Fruit fly (Drosophila melanogaster) whole organism, embryonic: ENCODE data around the gene CG12768.

ENCODE experiments used
- BEAF-32 ChIP-seq: fragments of 200-800 bp; sonication (Bioruptor generic); optimal IDR thresholded peaks from 3 replicates; lab custom pipeline; 2017; ENCODE audit warnings: missing biosample characterization, missing genetic modification characterization, mild to moderate bottlenecking, moderate library complexity, missing genetic modification reagents
- CG10321 ChIP-seq: fragments of 200-800 bp; sonication (Bioruptor generic); IDR thresholded peaks from 2 replicates; pipeline ENCODE4 v1.3.6; 2022; ENCODE audit warnings: missing biosample characterization, missing genetic modification characterization
- CG12071 ChIP-seq: fragments of 200-800 bp; sonication (Bioruptor generic); optimal IDR thresholded peaks from 3 replicates; lab custom pipeline; 2018; ENCODE audit warnings: missing biosample characterization, mild to moderate bottlenecking, missing genetic modification characterization
- CG13123 ChIP-seq: fragments of 200-800 bp; sonication (Bioruptor generic); optimal IDR thresholded peaks from 2 replicates; lab custom pipeline; 2016; ENCODE audit warnings: missing biosample characterization, missing genetic modification characterization
- CG15073 ChIP-seq: fragments of 200-800 bp; sonication (Bioruptor generic); optimal IDR thresholded peaks from 2 replicates; lab custom pipeline; 2016; ENCODE audit warnings: missing biosample characterization, missing genetic modification characterization
- CG1529 ChIP-seq: fragments of 200-800 bp; sonication (Bioruptor generic); optimal IDR thresholded peaks from 3 replicates; lab custom pipeline; 2018; ENCODE audit warnings: missing biosample characterization, missing genetic modification characterization
- CG18476 ChIP-seq: fragments of 200-800 bp; sonication (Bioruptor generic); optimal IDR thresholded peaks from 2 replicates; lab custom pipeline; 2016; ENCODE audit warnings: missing biosample characterization, mild to moderate bottlenecking, missing genetic modification characterization
- CG2678 ChIP-seq: fragments of 200-800 bp; sonication (Bioruptor generic); optimal IDR thresholded peaks from 3 replicates; lab custom pipeline; 2019; ENCODE audit warnings: missing biosample characterization, mild to moderate bottlenecking, missing genetic modification characterization, moderate library complexity
- CG32532 ChIP-seq: fragments of 200-800 bp; sonication (Bioruptor generic); IDR thresholded peaks from 2 replicates; pipeline ENCODE4 v1.3.6; 2022; ENCODE audit warnings: missing biosample characterization, missing genetic modification characterization
- CG3838 ChIP-seq: fragments of 200-800 bp; sonication (Bioruptor generic); optimal IDR thresholded peaks from 3 replicates; lab custom pipeline; 2016; ENCODE audit warnings: missing biosample characterization, missing genetic modification characterization
- CG4820 ChIP-seq: fragments of 200-800 bp; sonication (Bioruptor generic); optimal IDR thresholded peaks from 3 replicates; lab custom pipeline; 2016; ENCODE audit warnings: missing biosample characterization, missing genetic modification characterization
- CG4854 ChIP-seq: fragments of 200-800 bp; sonication (Bioruptor generic); optimal IDR thresholded peaks from 2 replicates; lab custom pipeline; 2016; ENCODE audit warnings: missing biosample characterization, missing genetic modification characterization, inconsistent platforms
- CG5180 ChIP-seq: fragments of 200-800 bp; sonication (Bioruptor generic); optimal IDR thresholded peaks from 3 replicates; lab custom pipeline; 2017; ENCODE audit warnings: missing biosample characterization, missing genetic modification characterization, mild to moderate bottlenecking, moderate library complexity, missing genetic modification reagents
- CG7745 ChIP-seq: fragments of 200-800 bp; sonication (Bioruptor generic); optimal IDR thresholded peaks from 2 replicates; lab custom pipeline; 2018; ENCODE audit warnings: missing biosample characterization, mild to moderate bottlenecking, missing genetic modification characterization, moderate library complexity
- CG9609 ChIP-seq: fragments of 200-800 bp; sonication (Bioruptor generic); optimal IDR thresholded peaks from 3 replicates; lab custom pipeline; 2016; ENCODE audit warnings: missing biosample characterization, missing genetic modification characterization
- Dek ChIP-seq: fragments of 200-800 bp; sonication (Bioruptor generic); optimal IDR thresholded peaks from 3 replicates; lab custom pipeline; 2019; ENCODE audit warnings: missing biosample characterization, mild to moderate bottlenecking, missing genetic modification characterization, moderate library complexity
- Drgx ChIP-seq: fragments of 200-800 bp; sonication (Bioruptor generic); IDR thresholded peaks from 2 replicates; pipeline ENCODE4 v1.3.6; 2022; ENCODE audit warnings: missing biosample characterization, missing genetic modification characterization
- ERR ChIP-seq: fragments of 200-800 bp; sonication (Bioruptor generic); optimal IDR thresholded peaks from 2 replicates; lab custom pipeline; 2016; ENCODE audit warnings: missing biosample characterization, missing genetic modification characterization
- HmgZ ChIP-seq: fragments of 200-800 bp; sonication (Bioruptor generic); optimal IDR thresholded peaks from 2 replicates; lab custom pipeline; 2018; ENCODE audit warnings: missing biosample characterization, mild to moderate bottlenecking, missing genetic modification characterization
- Hmr ChIP-seq: fragments of 200-800 bp; sonication (Bioruptor generic); optimal IDR thresholded peaks from 3 replicates; lab custom pipeline; 2017; ENCODE audit warnings: mild to moderate bottlenecking, missing biosample characterization, missing genetic modification reagents, missing genetic modification characterization
- Hr78 ChIP-seq, 2 experiments: fragments of 200-800 bp in 1 of 2; fragments of >200 bp in 1 of 2; sonication (Bioruptor generic) in 1 of 2; optimal IDR thresholded peaks; 2 replicates each; lab custom pipeline; 2017 to 2019; ENCODE audit warnings: missing biosample characterization in 2 of 2, missing genetic modification characterization in 2 of 2, mild to moderate bottlenecking in 1 of 2, moderate library complexity in 1 of 2
- Lpt ChIP-seq: fragments of >200 bp; optimal IDR thresholded peaks from 2 replicates; lab custom pipeline; 2018; ENCODE audit warnings: missing biosample characterization, missing genetic modification characterization
- MBD-R2 ChIP-seq: fragments of 200-800 bp; sonication (Bioruptor generic); IDR thresholded peaks from 2 replicates; pipeline ENCODE4 v1.3.6; 2022; ENCODE audit warnings: missing biosample characterization, missing genetic modification characterization
- MESR4 ChIP-seq: fragments of 200-800 bp; sonication (Bioruptor generic); optimal IDR thresholded peaks from 2 replicates; lab custom pipeline; 2018; ENCODE audit warnings: missing biosample characterization, mild to moderate bottlenecking, missing genetic modification characterization, moderate library complexity
- NFAT ChIP-seq: fragments of 200-800 bp; sonication (Bioruptor generic); IDR thresholded peaks from 2 replicates; pipeline ENCODE4 v1.3.6; 2022; ENCODE audit warnings: missing biosample characterization, missing genetic modification characterization
- Sin3A ChIP-seq: fragments of >200 bp; optimal IDR thresholded peaks from 2 replicates; lab custom pipeline; 2018
- Xbp1 ChIP-seq: fragments of 200-800 bp; sonication (Bioruptor generic); optimal IDR thresholded peaks from 3 replicates; lab custom pipeline; 2016; ENCODE audit warnings: missing biosample characterization, mild to moderate bottlenecking, missing genetic modification characterization
- amos ChIP-seq: fragments of 200-800 bp; sonication (Bioruptor generic); IDR thresholded peaks from 2 replicates; pipeline ENCODE4 v1.3.6; 2022; ENCODE audit warnings: missing biosample characterization, missing genetic modification characterization; ENCODE audit not compliant: partially characterized antibody
- ara ChIP-seq: fragments of 200-800 bp; sonication (Bioruptor generic); IDR thresholded peaks from 2 replicates; pipeline ENCODE4 v1.3.6; 2022; ENCODE audit warnings: missing biosample characterization, missing genetic modification characterization
- ato ChIP-seq: fragments of 200-800 bp; sonication (Bioruptor generic); IDR thresholded peaks from 2 replicates; pipeline ENCODE4 v1.3.6; 2022; ENCODE audit warnings: missing biosample characterization, missing genetic modification characterization; ENCODE audit not compliant: partially characterized antibody
- chn ChIP-seq: fragments of 200-800 bp; sonication (Bioruptor generic); optimal IDR thresholded peaks from 2 replicates; lab custom pipeline; 2016; ENCODE audit warnings: missing biosample characterization, missing genetic modification characterization
- en ChIP-seq: fragments of 200-800 bp; sonication (Bioruptor generic); optimal IDR thresholded peaks from 2 replicates; lab custom pipeline; 2016; ENCODE audit warnings: missing biosample characterization, missing genetic modification characterization
- fd96Cb ChIP-seq: fragments of 200-800 bp; sonication (Bioruptor generic); optimal IDR thresholded peaks from 2 replicates; lab custom pipeline; 2018; ENCODE audit warnings: missing biosample characterization, mild to moderate bottlenecking, missing genetic modification characterization, moderate library complexity
- gce ChIP-seq: fragments of 200-800 bp; sonication (Bioruptor generic); IDR thresholded peaks from 3 replicates; pipeline ENCODE4 v1.3.6; 2022; ENCODE audit warnings: missing biosample characterization, missing genetic modification characterization
- gcm2 ChIP-seq: fragments of 200-800 bp; sonication (Bioruptor generic); optimal IDR thresholded peaks from 2 replicates; lab custom pipeline; 2016; ENCODE audit warnings: missing biosample characterization, missing genetic modification characterization
- gro ChIP-seq: fragments of 200-800 bp; sonication (Bioruptor generic); optimal IDR thresholded peaks from 2 replicates; lab custom pipeline; 2016; ENCODE audit warnings: missing biosample characterization, missing genetic modification characterization
- gsb ChIP-seq: fragments of 200-800 bp; sonication (Bioruptor generic); IDR thresholded peaks from 2 replicates; pipeline ENCODE4 v1.3.6; 2022; ENCODE audit warnings: missing biosample characterization, missing genetic modification characterization
- her ChIP-seq: fragments of 200-800 bp; sonication (Bioruptor generic); optimal IDR thresholded peaks from 2 replicates; lab custom pipeline; 2016; ENCODE audit warnings: missing biosample characterization, missing genetic modification characterization
- kay ChIP-seq: fragments of 200-800 bp; sonication (Bioruptor generic); optimal IDR thresholded peaks from 2 replicates; lab custom pipeline; 2016; ENCODE audit warnings: missing biosample characterization, missing genetic modification characterization
- klu ChIP-seq: fragments of 200-800 bp; sonication (Bioruptor generic); IDR thresholded peaks from 2 replicates; pipeline ENCODE4 v1.3.6; 2022; ENCODE audit warnings: missing biosample characterization, missing genetic modification characterization
- knrl ChIP-seq: fragments of 200-800 bp; sonication (Bioruptor generic); IDR thresholded peaks from 3 replicates; pipeline ENCODE4 v1.3.6; 2022; ENCODE audit warnings: missing biosample characterization, missing genetic modification characterization; ENCODE audit not compliant: partially characterized antibody
- luna ChIP-seq: fragments of 200-800 bp; sonication (Bioruptor generic); optimal IDR thresholded peaks from 2 replicates; lab custom pipeline; 2016; ENCODE audit warnings: missing biosample characterization, missing genetic modification characterization
- pan ChIP-seq, 4 experiments: fragments of >200 bp in 3 of 4; fragments of 200-800 bp in 1 of 4; sonication (Bioruptor generic) in 1 of 4; optimal IDR thresholded peaks in 3 of 4; IDR thresholded peaks in 1 of 4; 2 replicates each; pipeline versions ENCODE4 v1.3.6 to Lab custom; 2017 to 2022; ENCODE audit warnings: missing biosample characterization in 2 of 4, missing genetic modification characterization in 2 of 4, mixed read lengths in 1 of 4
- pnt ChIP-seq: fragments of 200-800 bp; sonication (Bioruptor generic); optimal IDR thresholded peaks from 3 replicates; lab custom pipeline; 2016; ENCODE audit warnings: missing biosample characterization, missing genetic modification characterization
- pzg ChIP-seq: fragments of 200-800 bp; sonication (Bioruptor generic); optimal IDR thresholded peaks from 3 replicates; lab custom pipeline; 2018; ENCODE audit warnings: missing biosample characterization, mild to moderate bottlenecking, missing genetic modification characterization, moderate library complexity
- seq ChIP-seq: fragments of 200-800 bp; sonication (Bioruptor generic); IDR thresholded peaks from 2 replicates; pipeline ENCODE4 v1.3.6; 2022; ENCODE audit warnings: missing biosample characterization, missing genetic modification characterization
- shn ChIP-seq: fragments of 200-800 bp; sonication (Bioruptor generic); optimal IDR thresholded peaks from 3 replicates; lab custom pipeline; 2016; ENCODE audit warnings: missing biosample characterization, missing genetic modification characterization
- slou ChIP-seq: fragments of 200-800 bp; sonication (Bioruptor generic); optimal IDR thresholded peaks from 3 replicates; lab custom pipeline; 2016; ENCODE audit warnings: missing biosample characterization, missing genetic modification characterization
- zf30C ChIP-seq: fragments of 200-800 bp; sonication (Bioruptor generic); optimal IDR thresholded peaks from 3 replicates; lab custom pipeline; 2018; ENCODE audit warnings: missing biosample characterization, mild to moderate bottlenecking, missing genetic modification characterization

CG12768 gene

DNA sequence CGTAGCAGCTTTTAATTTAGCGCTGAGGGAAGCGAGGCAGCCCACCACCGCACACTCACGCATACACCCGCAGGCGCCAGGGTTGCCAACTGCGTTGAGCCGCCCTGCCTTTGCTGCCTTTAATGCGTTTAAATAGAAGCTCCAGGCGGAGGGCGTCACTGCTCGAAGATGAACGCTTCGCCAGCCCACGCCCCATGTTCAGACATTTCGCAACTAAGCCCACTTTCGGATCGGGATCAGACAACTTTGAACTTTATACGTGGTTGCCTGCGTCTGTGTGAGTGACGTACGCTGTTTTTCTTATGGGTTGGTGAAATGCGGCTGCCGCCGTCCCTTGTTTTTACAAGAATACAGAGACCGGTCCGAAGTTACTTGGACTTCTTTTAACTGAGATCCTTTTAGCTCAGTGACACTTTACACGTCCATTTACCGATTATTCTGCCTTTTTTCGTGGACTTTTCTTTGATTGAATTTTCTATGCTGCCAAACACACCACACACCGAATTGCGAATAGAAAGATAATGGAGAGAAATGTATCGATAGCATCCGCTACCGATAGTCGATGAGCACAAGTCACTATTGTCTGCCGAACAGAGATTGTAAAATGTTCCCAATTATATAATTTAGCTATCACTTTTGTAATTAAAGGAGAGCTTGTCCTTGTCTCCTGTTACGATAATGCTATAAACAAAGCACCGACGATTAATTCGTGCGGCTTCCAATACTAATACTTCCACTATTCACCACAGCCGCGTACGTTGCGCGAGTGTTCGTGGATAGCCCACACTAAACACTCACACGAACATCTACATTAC, 39.1 kb upstream of the CG12768 start (continued):
- TF ChIP-seq knrl (GFP tag; lab: Robert Waterston, UW) (peak; percentile 67; the same call in 2 of the 3 replicates), CG4820 (GFP tag; lab: Kevin White, UChicago) (no peak), her (GFP tag; lab: Kevin White, UChicago) (no peak), pnt (GFP tag; lab: Kevin White, UChicago) (no peak), MESR4 (peak; percentile 29), CG32532 (GFP tag; lab: Robert Waterston, UW) (peak; percentile 66), pan (optimal IDR thresholded peaks at IDR 0.05; lab: Kevin White, UChicago) (no peak), pan (GFP tag; optimal IDR thresholded peaks at IDR 0.05 in 1 of 2, IDR thresholded peaks at IDR 0.05 in 1 of 2) (peak in 1 of 2 experiments; percentile 37), CG7745 (tag; lab: Kevin White, UChicago) (no peak), slou (GFP tag; lab: Kevin White, UChicago) (no peak), CG3838 (no peak), CG15073 (GFP tag; lab: Kevin White, UChicago) (no peak), ara (GFP tag; lab: Robert Waterston, UW) (no peak), shn (GFP tag; lab: Kevin White, UChicago) (no peak), Sin3A (lab: Kevin White, UChicago) (no peak), kay (GFP tag; lab: Kevin White, UChicago) (no peak), NFAT (GFP tag; lab: Robert Waterston, UW) (peak; percentile 50; the same call in 1 of the 2 replicates), gsb (GFP tag; lab: Robert Waterston, UW) (no peak), CG13123 (GFP tag; lab: Kevin White, UChicago) (no peak), CG2678 (no peak), CG10321 (no peak), HmgZ (tag; lab: Kevin White, UChicago) (peak; percentile 2), fd96Cb (no peak), luna (GFP tag; lab: Kevin White, UChicago) (no peak), klu (GFP tag; lab: Robert Waterston, UW) (0 out of 2 replicates have a peak, but pooled peaks have one; percentile 17), Lpt (GFP tag; lab: Kevin White, UChicago) (no peak), CG12071 (GFP tag; lab: Kevin White, UChicago) (no peak), Hmr (GFP tag; lab: Kevin White, UChicago) (no peak), CG4854 (no peak), gro (GFP tag; lab: Kevin White, UChicago) (no peak), MBD-R2 (GFP tag; lab: Robert Waterston, UW) (peak; percentile 46; the same call in 1 of the 2 replicates), gce (GFP tag; lab: Robert Waterston, UW) (no peak), CG9609 (GFP tag; lab: Kevin White, UChicago) (peak; percentile 13), ERR (no peak), seq (no peak; the same call in 1 of the 2 replicates), BEAF-32 (peak; percentile 69), Drgx (peak; percentile 33; the same call in 1 of the 2 replicates), ato (GFP tag; lab: Robert Waterston, UW) (peak; percentile 52; the same call in 1 of the 2 replicates), CG1529 (GFP tag; lab: Kevin White, UChicago) (no peak), amos (peak; percentile 74), zf30C (GFP tag; lab: Kevin White, UChicago) (no peak), en (GFP tag; lab: Kevin White, UChicago) (no peak), Xbp1 (GFP tag; lab: Kevin White, UChicago) (peak; percentile 0), CG18476 (no peak), Dek (tag; lab: Kevin White, UChicago) (no peak), gcm2 (no peak), CG5180 (GFP tag; lab: Kevin White, UChicago) (no peak), Hr78 (GFP tag; optimal IDR thresholded peaks at IDR 0.05; lab: Kevin White, UChicago) (peak in 1 of 2 experiments; percentile 31), chn (GFP tag; lab: Kevin White, UChicago) (no peak), pzg (GFP tag; lab: Kevin White, UChicago) (peak; percentile 1)
